Worm (Caenorhabditis elegans) whole organism, L4 larva: ENCODE measurements around the gene K06H7.1.

ENCODE experiments used
- F10B5.3 ChIP-seq: sonication (generic microtip); optimal IDR thresholded peaks from 2 replicates; lab custom pipeline; 2016; ENCODE audit warnings: mild to moderate bottlenecking, missing genetic modification characterization, missing compliant biosample characterization
- F37D6.2 ChIP-seq: sonication (generic microtip); optimal IDR thresholded peaks from 2 replicates; lab custom pipeline; 2016; ENCODE audit warnings: mild to moderate bottlenecking, missing genetic modification characterization, missing compliant biosample characterization
- R02D3.7 ChIP-seq: fragments of 150-350 bp; sonication (generic microtip); optimal IDR thresholded peaks from 3 replicates; lab custom pipeline; 2014; ENCODE audit warnings: missing biosample characterization, missing genetic modification characterization
- T20F7.1 ChIP-seq: fragments of 200-800 bp; sonication (Bioruptor generic); optimal IDR thresholded peaks from 2 replicates; lab custom pipeline; 2018; ENCODE audit warnings: mild to moderate bottlenecking, missing genetic modification characterization, missing compliant biosample characterization
- aha-1 ChIP-seq: fragments of 150-350 bp; peaks from one replicate; lab custom pipeline; 2014; ENCODE audit warnings: missing biosample characterization, missing genetic modification characterization
- ama-1 ChIP-seq: fragments of 150-350 bp; optimal IDR thresholded peaks from 2 replicates; lab custom pipeline; 2014; ENCODE audit warnings: inconsistent platforms, mixed read lengths
- arid-1 ChIP-seq: fragments of 200-800 bp; sonication (Bioruptor generic); conservative IDR thresholded peaks from 2 replicates; pipeline ENCODE4 v1.3.6; 2022; ENCODE audit warnings: missing genetic modification reagents, missing genetic modification characterization, missing compliant biosample characterization
- attf-4 ChIP-seq: sonication (generic microtip); optimal IDR thresholded peaks from 3 replicates; lab custom pipeline; 2017; ENCODE audit warnings: missing biosample characterization, missing genetic modification characterization
- ceh-20 ChIP-seq: fragments of 200-800 bp; sonication (Bioruptor generic); IDR thresholded peaks from 2 replicates; pipeline ENCODE4 v1.3.6; 2022; ENCODE audit warnings: missing genetic modification reagents, missing genetic modification characterization, missing compliant biosample characterization
- ceh-28 ChIP-seq: fragments of 150-350 bp; optimal IDR thresholded peaks from 2 replicates; lab custom pipeline; 2014; ENCODE audit warnings: missing biosample characterization, missing genetic modification reagents, missing genetic modification characterization
- ceh-32 ChIP-seq: sonication (generic microtip); optimal IDR thresholded peaks from 2 replicates; lab custom pipeline; 2016; ENCODE audit warnings: mild to moderate bottlenecking, missing genetic modification characterization, missing compliant biosample characterization; ENCODE audit not compliant: poor library complexity
- ceh-62 ChIP-seq: sonication (generic microtip); optimal IDR thresholded peaks from 2 replicates; lab custom pipeline; 2017; ENCODE audit warnings: missing biosample characterization, missing genetic modification characterization
- ceh-82 ChIP-seq: sonication (generic microtip); optimal IDR thresholded peaks from 2 replicates; lab custom pipeline; 2017; ENCODE audit warnings: missing biosample characterization, missing genetic modification characterization
- ces-1 ChIP-seq: fragments of 150-350 bp; sonication (generic microtip); optimal IDR thresholded peaks from 4 replicates; lab custom pipeline; 2014; ENCODE audit warnings: missing biosample characterization, missing genetic modification reagents, missing genetic modification characterization
- ctbp-1 ChIP-seq: fragments of 200-800 bp; sonication (Bioruptor generic); IDR thresholded peaks from 2 replicates; pipeline ENCODE4 v1.3.6; 2022; ENCODE audit warnings: missing genetic modification reagents, missing genetic modification characterization, missing compliant biosample characterization
- daf-19 ChIP-seq: fragments of 200-800 bp; sonication (Bioruptor generic); conservative IDR thresholded peaks from 2 replicates; pipeline ENCODE4 v1.3.6; 2022; ENCODE audit warnings: missing genetic modification characterization, missing compliant biosample characterization
- dmd-8 ChIP-seq: fragments of 200-800 bp; sonication (Bioruptor generic); IDR thresholded peaks from 2 replicates; pipeline ENCODE4 v1.3.6; 2022; ENCODE audit warnings: missing genetic modification characterization, missing compliant biosample characterization
- dmd-9 ChIP-seq: fragments of 200-800 bp; sonication (Bioruptor generic); IDR thresholded peaks from 2 replicates; pipeline ENCODE4 v1.3.6; 2022; ENCODE audit warnings: missing genetic modification reagents, missing genetic modification characterization, missing compliant biosample characterization
- hif-1 ChIP-seq, 2 experiments: sonication (generic microtip); optimal IDR thresholded peaks; 2 replicates each; lab custom pipeline; 2016 to 2017; ENCODE audit warnings: missing compliant biosample characterization in 2 of 2, missing genetic modification characterization in 2 of 2, missing genetic modification reagents in 2 of 2, missing genotype in 2 of 2, mild to moderate bottlenecking in 1 of 2
- hlh-11 ChIP-seq: fragments of 200-800 bp; sonication (Bioruptor generic); optimal IDR thresholded peaks from 2 replicates; lab custom pipeline; 2018; ENCODE audit warnings: mild to moderate bottlenecking, missing genetic modification characterization, missing compliant biosample characterization
- hlh-30 ChIP-seq: sonication (generic microtip); optimal IDR thresholded peaks from 2 replicates; lab custom pipeline; 2017; ENCODE audit warnings: antibody characterized with exemption, mild to moderate bottlenecking, missing genetic modification characterization, missing compliant biosample characterization; ENCODE audit not compliant: insufficient read depth
- lin-13 ChIP-seq: fragments of 150-350 bp; optimal IDR thresholded peaks from 2 replicates; lab custom pipeline; 2014; ENCODE audit warnings: missing biosample characterization, missing genetic modification reagents, missing genetic modification characterization
- lsy-2 ChIP-seq, 2 experiments: fragments of 150-350 bp in 1 of 2; sonication (generic microtip) in 1 of 2; optimal IDR thresholded peaks; 2 replicates each; lab custom pipeline; 2014 to 2017; ENCODE audit warnings: missing biosample characterization in 2 of 2, missing genetic modification characterization in 2 of 2
- madf-9 ChIP-seq: fragments of 200-800 bp; sonication (Bioruptor generic); conservative IDR thresholded peaks from 2 replicates; pipeline ENCODE4 v1.3.6; 2022; ENCODE audit warnings: missing genetic modification reagents, missing genetic modification characterization, missing compliant biosample characterization
- mdl-1 ChIP-seq, 2 experiments: fragments of 150-350 bp in 1 of 2; sonication (generic microtip) in 1 of 2; optimal IDR thresholded peaks; 2 replicates each; lab custom pipeline; 2014 to 2017; ENCODE audit warnings: missing biosample characterization in 2 of 2, missing genetic modification characterization in 2 of 2
- mep-1 ChIP-seq: fragments of 150-350 bp; sonication (generic microtip); optimal IDR thresholded peaks from 3 replicates; lab custom pipeline; 2014; ENCODE audit warnings: missing biosample characterization, missing genetic modification characterization
- mxl-3 ChIP-seq: fragments of 200-800 bp; sonication (Bioruptor generic); optimal IDR thresholded peaks from 2 replicates; lab custom pipeline; 2018; ENCODE audit warnings: mild to moderate bottlenecking, missing genetic modification characterization, missing compliant biosample characterization
- nhr-10 ChIP-seq: fragments of 150-350 bp; optimal IDR thresholded peaks from 2 replicates; lab custom pipeline; 2014; ENCODE audit warnings: missing biosample characterization, missing genetic modification characterization
- nhr-102 ChIP-seq: sonication (generic microtip); optimal IDR thresholded peaks from 2 replicates; lab custom pipeline; 2016; ENCODE audit warnings: mild to moderate bottlenecking, missing genetic modification characterization, moderate library complexity, missing compliant biosample characterization
- nhr-111 ChIP-seq: fragments of 200-800 bp; sonication (Bioruptor generic); optimal IDR thresholded peaks from 2 replicates; lab custom pipeline; 2018; ENCODE audit warnings: mild to moderate bottlenecking, missing genetic modification characterization, missing compliant biosample characterization
- nhr-28 ChIP-seq: fragments of 150-350 bp; optimal IDR thresholded peaks from 2 replicates; lab custom pipeline; 2014; ENCODE audit warnings: missing biosample characterization, missing genetic modification characterization
- nhr-41 ChIP-seq: fragments of 200-800 bp; sonication (Bioruptor generic); IDR thresholded peaks from 2 replicates; pipeline ENCODE4 v1.3.6; 2022; ENCODE audit warnings: missing genetic modification reagents, missing genetic modification characterization, missing compliant biosample characterization
- nhr-42 ChIP-seq: fragments of 200-800 bp; sonication (Bioruptor generic); IDR thresholded peaks from 2 replicates; pipeline ENCODE4 v1.3.6; 2022; ENCODE audit warnings: missing genetic modification characterization, missing compliant biosample characterization
- nhr-48 ChIP-seq: sonication (generic microtip); optimal IDR thresholded peaks from 2 replicates; lab custom pipeline; 2016; ENCODE audit warnings: mild to moderate bottlenecking, missing genetic modification characterization, missing compliant biosample characterization
- nhr-6 ChIP-seq: fragments of 150-350 bp; optimal IDR thresholded peaks from 2 replicates; lab custom pipeline; 2014; ENCODE audit warnings: missing biosample characterization, missing genetic modification characterization
- nhr-76 ChIP-seq: fragments of 150-350 bp; optimal IDR thresholded peaks from 2 replicates; lab custom pipeline; 2014; ENCODE audit warnings: missing biosample characterization, missing genetic modification characterization
- nhr-77 ChIP-seq: fragments of 150-350 bp; optimal IDR thresholded peaks from 2 replicates; lab custom pipeline; 2014; ENCODE audit warnings: missing biosample characterization, missing genetic modification characterization
- pha-4 ChIP-seq, 2 experiments: fragments of 150-350 bp in 1 of 2; fragments of 200-800 bp in 1 of 2; sonication (Bioruptor generic) in 1 of 2; IDR thresholded peaks in 1 of 2; optimal IDR thresholded peaks in 1 of 2; 2 replicates each; pipeline versions ENCODE4 v1.3.6 to Lab custom; 2014 to 2022; ENCODE audit warnings: missing genetic modification characterization in 2 of 2, missing genetic modification reagents in 2 of 2, missing biosample characterization in 1 of 2, missing compliant biosample characterization in 1 of 2
- php-3 ChIP-seq: fragments of 200-800 bp; sonication (Bioruptor generic); IDR thresholded peaks from 2 replicates; pipeline ENCODE4 v1.3.6; 2022; ENCODE audit warnings: missing genetic modification reagents, missing genetic modification characterization, missing compliant biosample characterization
- pqm-1 ChIP-seq: sonication (generic microtip); optimal IDR thresholded peaks from 2 replicates; lab custom pipeline; 2017; ENCODE audit warnings: missing biosample characterization, missing genetic modification characterization
- rbr-2 ChIP-seq: sonication (generic microtip); optimal IDR thresholded peaks from 2 replicates; lab custom pipeline; 2016; ENCODE audit warnings: missing genotype, missing genetic modification characterization, missing compliant biosample characterization
- saeg-2 ChIP-seq: fragments of 200-800 bp; sonication (Bioruptor generic); IDR thresholded peaks from 2 replicates; pipeline ENCODE4 v1.3.6; 2022; ENCODE audit warnings: missing genetic modification reagents, missing genetic modification characterization, missing compliant biosample characterization
- set-16 ChIP-seq: fragments of 200-800 bp; sonication (Bioruptor generic); IDR thresholded peaks from 2 replicates; pipeline ENCODE4 v1.3.6; 2022; ENCODE audit warnings: missing genetic modification reagents, missing genetic modification characterization, missing compliant biosample characterization
- skn-1 ChIP-seq: fragments of 150-350 bp; optimal IDR thresholded peaks from 2 replicates; lab custom pipeline; 2014; ENCODE audit warnings: missing biosample characterization, missing genetic modification characterization
- spr-1 ChIP-seq: sonication (generic microtip); optimal IDR thresholded peaks from 2 replicates; lab custom pipeline; 2016; ENCODE audit warnings: mild to moderate bottlenecking, missing genetic modification characterization, missing compliant biosample characterization
- tag-97 ChIP-seq: fragments of 200-800 bp; sonication (Bioruptor generic); IDR thresholded peaks from 2 replicates; pipeline ENCODE4 v1.3.6; 2022; ENCODE audit warnings: missing genetic modification characterization, missing compliant biosample characterization
- unc-130 ChIP-seq: sonication (generic microtip); optimal IDR thresholded peaks from 2 replicates; lab custom pipeline; 2016; ENCODE audit warnings: missing genetic modification reagents, missing genetic modification characterization, missing compliant biosample characterization
- unc-39 ChIP-seq: sonication (generic microtip); optimal IDR thresholded peaks from 2 replicates; lab custom pipeline; 2017; ENCODE audit warnings: missing biosample characterization, missing genetic modification characterization
- unc-62 ChIP-seq, 3 experiments: fragments of 150-350 bp in 1 of 3; sonication (generic microtip); optimal IDR thresholded peaks in 2 of 3; peaks in 1 of 3; 1 replicate in 1 of 3; 2 replicates in 2 of 3; lab custom pipeline; 2014 to 2017; ENCODE audit warnings: missing biosample characterization in 3 of 3, missing genetic modification characterization in 3 of 3, missing genetic modification reagents in 3 of 3, missing genotype in 1 of 3
- zfp-3 ChIP-seq: fragments of 200-800 bp; sonication (Bioruptor generic); conservative IDR thresholded peaks from 2 replicates; pipeline ENCODE4 v1.3.6; 2022; ENCODE audit warnings: missing genetic modification reagents, missing genetic modification characterization, missing compliant biosample characterization
- ztf-7 ChIP-seq: fragments of 150-350 bp; optimal IDR thresholded peaks from 2 replicates; lab custom pipeline; 2014; ENCODE audit warnings: missing biosample characterization, missing genetic modification characterization

Gene K06H7.1

DNA sequence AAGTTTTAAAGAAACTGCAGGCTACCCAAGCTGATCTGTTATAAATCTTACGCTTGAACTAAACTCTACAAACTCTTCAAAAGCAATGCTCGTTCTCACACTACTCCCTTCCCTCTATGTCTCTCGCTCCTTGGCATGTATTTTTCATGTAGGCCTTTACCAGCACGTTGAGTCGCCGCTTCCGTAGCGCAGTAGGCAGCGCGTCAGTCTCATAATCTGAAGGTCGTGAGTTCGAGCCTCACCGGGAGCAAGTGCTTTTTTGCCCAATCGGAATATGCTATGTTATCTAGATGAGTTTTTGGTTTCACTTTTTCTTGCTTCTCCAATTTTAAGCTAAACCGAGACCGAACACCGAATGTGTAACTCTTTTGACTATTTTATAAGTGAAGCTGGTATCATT is 7.4 kb downstream of the K06H7.1 start (continued):
- TF ChIP-seq ctbp-1 (GFP tag; lab: Robert Waterston, UW), result peak; percentile 64
- peak; percentile 71; the same call in 1 of the 2 replicates for TF ChIP-seq dmd-8
- TF ChIP-seq ceh-82 (tag; lab: Kevin White, UChicago), result no peak
- TF ChIP-seq nhr-77, result no peak
- no peak for TF ChIP-seq F37D6.2
- no peak for TF ChIP-seq nhr-42 (GFP tag; lab: Robert Waterston, UW)
- no peak for TF ChIP-seq nhr-28 (tag; lab: Kevin White, UChicago)
- TF ChIP-seq unc-39 (tag; lab: Kevin White, UChicago), result no peak
- TF ChIP-seq mxl-3 (GFP tag; lab: Kevin White, UChicago), result no peak
- no peak for TF ChIP-seq ztf-7
- no peak for TF ChIP-seq skn-1 (tag; lab: Kevin White, UChicago)
- TF ChIP-seq zfp-3 (GFP tag; lab: Robert Waterston, UW), result no peak
- TF ChIP-seq nhr-10 (tag; lab: Kevin White, UChicago), result no peak
- TF ChIP-seq mep-1 (tag; lab: Kevin White, UChicago), result peak; percentile 15
- no peak for TF ChIP-seq ama-1 (lab: Kevin White, UChicago)
- no peak for TF ChIP-seq nhr-76
- peak in 1 of 2 experiments; percentile 9 for TF ChIP-seq hif-1 (tag; optimal IDR thresholded peaks at IDR 0.05; lab: Kevin White, UChicago)
- TF ChIP-seq nhr-41 (GFP tag; lab: Robert Waterston, UW), result no peak
- peak; percentile 41 for TF ChIP-seq rbr-2 (tag; lab: Kevin White, UChicago)
- no peak for TF ChIP-seq R02D3.7 (tag; lab: Kevin White, UChicago)
- no peak for TF ChIP-seq F10B5.3
- no peak for TF ChIP-seq ceh-28 (tag; lab: Kevin White, UChicago)
- no peak for TF ChIP-seq lin-13
- TF ChIP-seq dmd-9 (GFP tag; lab: Robert Waterston, UW), result peak; percentile 68; the same call in 1 of the 2 replicates
- TF ChIP-seq arid-1 (GFP tag; lab: Robert Waterston, UW), result peak; percentile 54; the same call in 1 of the 2 replicates
- TF ChIP-seq mdl-1 (tag; optimal IDR thresholded peaks at IDR 0.05; lab: Kevin White, UChicago), result peak in 1 of 2 experiments; percentile 24
- TF ChIP-seq php-3 (GFP tag; lab: Robert Waterston, UW), result no peak
- TF ChIP-seq spr-1, result no peak
- no peak for TF ChIP-seq attf-4 (tag; lab: Kevin White, UChicago)
- TF ChIP-seq hlh-30 (tag; lab: Kevin White, UChicago), result peak; percentile 18
- TF ChIP-seq aha-1 (tag; lab: Kevin White, UChicago), result peak; percentile 77
- no peak for TF ChIP-seq nhr-48 (tag; lab: Kevin White, UChicago)
- TF ChIP-seq ceh-62 (tag; lab: Kevin White, UChicago), result no peak
- TF ChIP-seq tag-97, result no peak
- peak; percentile 55; the same call in 1 of the 2 replicates for TF ChIP-seq ceh-20
- no peak for TF ChIP-seq nhr-111 (GFP tag; lab: Kevin White, UChicago)
- TF ChIP-seq saeg-2, result 0 out of 2 replicates have a peak, but pooled peaks have one; percentile 43
- no peak for TF ChIP-seq nhr-102 (tag; lab: Kevin White, UChicago)
- peak; percentile 38 for TF ChIP-seq hlh-11 (tag; lab: Kevin White, UChicago)
- TF ChIP-seq ceh-32, result no peak
- peak in 1 of 2 experiments; percentile 56 for TF ChIP-seq lsy-2 (tag; optimal IDR thresholded peaks at IDR 0.05; lab: Kevin White, UChicago)
- TF ChIP-seq nhr-6 (tag; lab: Kevin White, UChicago), result no peak
- TF ChIP-seq unc-62 (GFP tag; optimal IDR thresholded peaks at IDR 0.05 in 1 of 2; lab: Kevin White, UChicago), result no peak
- TF ChIP-seq unc-62 (tag; optimal IDR thresholded peaks at IDR 0.05; lab: Kevin White, UChicago), result no peak
- peak; percentile 30 for TF ChIP-seq unc-130 (GFP tag; lab: Kevin White, UChicago)
- TF ChIP-seq ces-1, result no peak
- TF ChIP-seq pha-4 (GFP tag; IDR thresholded peaks at IDR 0.05; lab: Robert Waterston, UW), result peak; percentile 42; the same call in 1 of the 2 replicates
- TF ChIP-seq pha-4 (tag; optimal IDR thresholded peaks at IDR 0.05; lab: Kevin White, UChicago), result no peak
- TF ChIP-seq T20F7.1 (GFP tag; lab: Kevin White, UChicago), result peak; percentile 23
- peak; percentile 62 for TF ChIP-seq madf-9 (GFP tag; lab: Robert Waterston, UW)
- TF ChIP-seq daf-19 (GFP tag; lab: Robert Waterston, UW), result no peak
- TF ChIP-seq pqm-1 (tag; lab: Kevin White, UChicago), result no peak
- peak; percentile 25; the same call in 1 of the 2 replicates for TF ChIP-seq set-16 (GFP tag; lab: Robert Waterston, UW)
